Fruit fly (Drosophila melanogaster): ENCODE data around the gene MICU1.

Gene MICU1

DNA sequence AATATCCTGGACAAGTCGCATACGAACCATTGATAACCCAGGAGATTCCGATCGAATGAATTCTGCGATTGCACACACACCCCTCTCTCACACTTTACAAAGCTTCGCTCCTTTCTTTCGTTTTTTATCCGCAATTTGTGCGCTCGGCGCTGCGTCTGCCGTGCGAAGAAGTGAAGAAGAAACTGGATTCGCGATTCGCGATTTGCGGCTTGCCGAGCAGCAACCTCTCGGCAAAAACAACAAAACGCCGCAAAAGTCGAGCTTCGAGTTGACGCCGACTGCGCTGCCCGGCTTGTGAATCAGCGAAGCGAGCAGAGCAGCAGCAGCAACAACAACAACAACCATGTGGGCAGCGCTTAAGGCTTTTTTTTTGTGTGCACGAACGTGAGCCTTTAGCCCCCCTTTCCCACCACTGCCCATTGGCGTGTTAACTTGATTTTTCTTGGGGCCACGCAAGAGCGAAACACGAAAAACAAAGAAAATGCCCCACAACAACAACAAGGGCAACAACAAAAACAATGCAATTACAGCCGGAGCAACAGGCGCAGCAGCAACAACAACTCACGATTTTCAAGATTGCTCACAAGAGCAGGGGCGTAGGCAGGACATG is 6.0 kb downstream of the MICU1 start:
- TF ChIP-seq Adf1 (GFP tag; IDR thresholded peaks at IDR 0.05) (peak; percentile 49), H2.0 (GFP tag; IDR thresholded peaks at IDR 0.05) (no peak), amos (GFP tag; IDR thresholded peaks at IDR 0.05; ENCODE audit: partially characterized antibody) (0 out of 2 replicates have a peak, but pooled peaks have one; percentile 4), tin (GFP tag; optimal IDR thresholded peaks at IDR 0.05) (no peak), CG10462 (GFP tag; optimal IDR thresholded peaks at IDR 0.05) (no peak), CG7987 (GFP tag; optimal IDR thresholded peaks at IDR 0.05) (no peak), Lpt (GFP tag; optimal IDR thresholded peaks at IDR 0.05) (no peak), tll (GFP tag; optimal IDR thresholded peaks at IDR 0.05) (peak in 1 of 2 experiments; percentile 41), knrl (GFP tag; IDR thresholded peaks at IDR 0.05; ENCODE audit: partially characterized antibody) (0 out of 3 replicates have a peak, but pooled peaks have one; percentile 31), hkb (optimal IDR thresholded peaks at IDR 0.05) (peak; percentile 15), hkb (GFP tag; IDR thresholded peaks at IDR 0.05) (no peak), insv (GFP tag; optimal IDR thresholded peaks at IDR 0.05) (peak in 1 of 2 experiments; percentile 31), eve (GFP tag; optimal IDR thresholded peaks at IDR 0.05) (peak in 1 of 2 experiments; percentile 51), NK7.1 (GFP tag; optimal IDR thresholded peaks at IDR 0.05) (no peak), CG4360 (GFP tag; IDR thresholded peaks at IDR 0.05) (peak; percentile 95)

DNA sequence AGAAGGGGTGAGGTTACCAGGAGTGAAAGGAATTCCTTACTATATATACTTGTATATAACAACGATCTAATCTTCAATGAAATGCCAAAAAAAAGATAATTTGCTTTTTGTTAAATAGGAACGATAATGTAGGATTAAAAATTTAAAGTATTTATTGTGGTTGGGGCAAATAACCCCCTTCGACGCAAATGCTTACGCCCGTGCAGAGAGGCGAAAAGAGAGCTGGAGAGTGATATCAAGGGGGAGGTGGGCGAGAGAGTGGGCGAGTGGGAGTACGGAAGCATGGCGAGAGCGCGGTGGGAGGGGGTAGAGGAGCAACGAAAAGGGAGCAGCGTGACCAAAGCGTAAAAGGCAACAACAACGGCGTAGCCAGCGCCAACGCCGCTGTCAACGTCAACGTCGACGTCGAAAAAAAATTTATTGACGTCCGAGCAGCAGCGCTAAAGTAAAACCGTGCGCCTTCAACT is 6.5 kb downstream of the MICU1 start:
- TF ChIP-seq her (GFP tag; optimal IDR thresholded peaks at IDR 0.05) (peak; percentile 90), gce (GFP tag; IDR thresholded peaks at IDR 0.05) (peak; percentile 97), dysf (GFP tag; IDR thresholded peaks at IDR 0.05) (peak; percentile 99), en (GFP tag; optimal IDR thresholded peaks at IDR 0.05) (peak; percentile 87), so (GFP tag; IDR thresholded peaks at IDR 0.05) (peak; percentile 98), Myb (GFP tag; optimal IDR thresholded peaks at IDR 0.05) (peak; percentile 88), Sox102F (GFP tag; optimal IDR thresholded peaks at IDR 0.05) (peak; percentile 98), crol (GFP tag; IDR thresholded peaks at IDR 0.05) (peak; percentile 99), Doc2 (GFP tag; IDR thresholded peaks at IDR 0.05) (peak; percentile 91), CG6791 (GFP tag; IDR thresholded peaks at IDR 0.05; ENCODE audit: partially characterized antibody) (no peak), psq (GFP tag; optimal IDR thresholded peaks at IDR 0.05) (peak; percentile 91), MBD-R2 (GFP tag; IDR thresholded peaks at IDR 0.05) (peak; percentile 87), Abd-B (GFP tag; optimal IDR thresholded peaks at IDR 0.05) (peak; percentile 98), NC2α (GFP tag; optimal IDR thresholded peaks at IDR 0.05) (peak; percentile 82), ranshi (GFP tag; IDR thresholded peaks at IDR 0.05) (peak; percentile 96), YL-1 (GFP tag; optimal IDR thresholded peaks at IDR 0.05) (peak; percentile 95), slp2 (GFP tag; optimal IDR thresholded peaks at IDR 0.05) (peak; percentile 97), CG4328 (GFP tag; optimal IDR thresholded peaks at IDR 0.05) (peak; percentile 98), CG8290 (GFP tag; optimal IDR thresholded peaks at IDR 0.05) (peak; percentile 86), CG8290 (tag; optimal IDR thresholded peaks at IDR 0.05) (peak; percentile 68 to 85), CG11695 (GFP tag; IDR thresholded peaks at IDR 0.05) (peak; percentile 99), ind (GFP tag; optimal IDR thresholded peaks at IDR 0.05) (peak; percentile 97), chif (GFP tag; optimal IDR thresholded peaks at IDR 0.05) (peak; percentile 97), wor (GFP tag; IDR thresholded peaks at IDR 0.05) (peak; percentile 99), corto (GFP tag; optimal IDR thresholded peaks at IDR 0.05) (peak; percentile 93), CG15269 (tag; optimal IDR thresholded peaks at IDR 0.05) (peak; percentile 99), CG15514 (GFP tag; optimal IDR thresholded peaks at IDR 0.05) (peak; percentile 91), az2 (GFP tag; optimal IDR thresholded peaks at IDR 0.05) (peak; percentile 98), trem (tag; optimal IDR thresholded peaks at IDR 0.05) (peak; percentile 89), CG3407 (GFP tag; optimal IDR thresholded peaks at IDR 0.05) (peak; percentile 97), Hey (tag; optimal IDR thresholded peaks at IDR 0.05) (peak; percentile 86), ro (GFP tag; IDR thresholded peaks at IDR 0.05) (peak; percentile 94), Dad (GFP tag; optimal IDR thresholded peaks at IDR 0.05) (peak; percentile 96), CG31365 (tag; optimal IDR thresholded peaks at IDR 0.05) (peak; percentile 85), ato (GFP tag; IDR thresholded peaks at IDR 0.05; ENCODE audit: partially characterized antibody) (no peak)
